Fruit fly (Drosophila melanogaster): ENCODE data around the gene disp.

DNA sequence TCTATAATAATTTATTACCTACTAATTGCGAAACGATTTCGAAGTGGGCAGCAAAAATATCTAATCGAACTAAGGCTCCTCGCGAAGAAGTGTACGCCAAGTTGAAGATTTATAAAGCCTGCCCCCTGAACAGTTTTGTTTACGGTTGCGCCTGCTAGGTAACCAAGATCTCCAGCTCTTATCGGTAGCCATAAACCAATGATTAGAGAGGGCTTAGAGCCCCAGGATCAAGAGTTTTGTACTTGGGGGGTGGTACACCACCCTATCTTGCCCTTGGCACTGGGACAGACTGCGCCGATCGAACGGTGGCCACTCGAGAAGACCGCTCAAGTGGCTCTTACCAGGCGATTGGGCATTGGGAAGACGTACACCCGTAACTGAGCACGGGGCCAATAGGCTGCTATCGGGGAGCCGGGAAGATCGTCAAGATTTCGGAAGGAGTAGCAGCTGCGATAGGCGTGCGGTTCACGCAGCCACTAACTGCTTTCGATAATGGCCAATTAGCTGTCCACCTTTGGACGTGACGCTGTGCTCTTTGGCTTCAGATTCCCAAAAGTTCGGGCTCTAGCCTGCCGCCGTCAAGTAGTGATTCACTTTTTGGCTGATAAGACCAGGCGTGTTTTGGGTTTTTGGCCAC lies 23.6 kb downstream of the disp start:
- no peak for TF ChIP-seq CG8478 (optimal IDR thresholded peaks at IDR 0.05)
- no peak for TF ChIP-seq CTCF (optimal IDR thresholded peaks at IDR 0.05)

Data from S2 (cell line).